Worm (Caenorhabditis elegans): ENCODE data around the gene F16G10.5.

Gene F16G10.5

DNA sequence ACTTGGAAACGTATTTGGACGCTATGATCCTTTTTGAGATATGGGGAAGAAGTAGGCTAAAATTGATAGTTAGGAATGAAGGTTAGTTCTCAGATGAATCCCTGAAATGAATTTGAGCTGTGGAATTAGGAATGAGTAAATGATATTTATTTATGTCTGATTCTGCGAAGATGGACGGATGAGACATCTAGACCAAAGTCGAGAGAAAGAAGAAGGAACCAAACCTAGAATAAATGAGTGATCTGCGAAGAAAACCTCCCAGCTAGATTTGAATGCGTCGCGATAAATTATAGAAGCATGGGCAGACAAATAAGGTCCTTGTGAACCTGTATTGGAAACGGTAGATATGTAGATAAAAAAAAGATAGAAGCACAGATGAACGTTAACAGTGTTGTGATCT is 7.2 kb upstream of the F16G10.5 start, which contains the start of gene F43C11.16:
Gene F43C11.16 (minus strand): TSS at position 101 of the 400 bp plus-strand sequence.
- no peak for TF ChIP-seq ZK546.5 (tag; optimal IDR thresholded peaks at IDR 0.05)
- TF ChIP-seq sma-3 (GFP tag; optimal IDR thresholded peaks at IDR 0.05), result no peak
- TF ChIP-seq lin-13 (GFP tag; optimal IDR thresholded peaks at IDR 0.05), result no peak
- TF ChIP-seq ceh-16 (tag; optimal IDR thresholded peaks at IDR 0.05), result no peak
- no peak for TF ChIP-seq ztf-4 (tag; optimal IDR thresholded peaks at IDR 0.05)
- TF ChIP-seq aly-2 (tag; optimal IDR thresholded peaks at IDR 0.05), result no peak
- TF ChIP-seq nhr-6 (tag; optimal IDR thresholded peaks at IDR 0.05), result no peak
- TF ChIP-seq blmp-1 (tag; optimal IDR thresholded peaks at IDR 0.05; ENCODE audit: insufficient read depth), result no peak

DNA sequence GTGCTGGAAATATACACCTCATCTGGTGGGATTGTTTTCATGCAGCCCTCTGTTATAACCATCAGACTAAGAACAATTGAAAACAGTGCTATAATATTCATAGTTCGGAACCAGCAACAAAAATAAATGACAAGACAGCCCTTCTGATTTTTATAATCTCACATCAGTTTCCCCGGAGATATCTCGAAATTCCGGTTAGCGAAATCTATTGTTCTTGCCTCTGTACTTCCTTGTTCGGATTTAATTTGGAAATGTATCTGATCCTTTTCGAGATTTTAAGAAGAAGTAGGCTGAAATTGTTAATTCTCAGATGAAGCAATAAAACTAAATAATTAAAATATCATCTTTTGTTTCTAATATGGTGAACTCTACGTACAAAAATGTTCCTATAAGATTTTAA is 3.4 kb upstream of the F16G10.5 start, which contains the start of gene F43C11.11:
Gene F43C11.11 (minus strand): TSS at position 101 of the 400 bp plus-strand sequence.
- TF ChIP-seq nhr-129 (tag; optimal IDR thresholded peaks at IDR 0.05) (no peak), elt-1 (tag; optimal IDR thresholded peaks at IDR 0.05) (no peak), gmeb-1 (tag; optimal IDR thresholded peaks at IDR 0.05) (no peak), elt-3 (tag; optimal IDR thresholded peaks at IDR 0.05) (no peak), nhr-237 (tag; optimal IDR thresholded peaks at IDR 0.05) (no peak), blmp-1 (tag; optimal IDR thresholded peaks at IDR 0.05; ENCODE audit: insufficient read depth) (no peak), zag-1 (tag; optimal IDR thresholded peaks at IDR 0.05) (no peak), nhr-12 (tag; optimal IDR thresholded peaks at IDR 0.05) (no peak)

DNA sequence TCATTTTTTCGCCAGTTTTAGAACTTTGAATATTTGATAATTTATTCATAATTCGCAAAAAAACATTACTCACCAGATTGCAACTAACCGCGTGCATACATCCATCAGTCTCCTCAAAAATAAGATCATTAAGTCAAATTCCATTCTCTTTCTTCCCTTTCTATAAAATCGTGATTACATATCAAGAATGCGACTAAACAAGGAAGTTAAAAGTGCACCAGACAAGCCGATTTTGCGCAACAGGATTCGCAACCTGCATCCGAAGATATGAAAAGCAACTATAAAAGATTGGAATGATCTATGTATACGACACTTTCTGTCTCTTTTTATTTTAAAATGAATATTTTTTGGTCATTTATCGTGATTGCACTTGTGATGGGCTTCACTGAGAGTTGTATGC is 1.8 kb downstream of the F16G10.5 start, which contains the start of gene hpo-25:
Gene hpo-25 (plus strand): TSS at position 301 of the 400 bp plus-strand sequence.
- TF ChIP-seq egl-27 (tag; optimal IDR thresholded peaks at IDR 0.05) (no peak), nhr-21 (tag; optimal IDR thresholded peaks at IDR 0.05) (no peak), dmd-4 (tag; optimal IDR thresholded peaks at IDR 0.05) (no peak), elt-3 (tag; optimal IDR thresholded peaks at IDR 0.05) (no peak), nhr-23 (tag; optimal IDR thresholded peaks at IDR 0.05) (no peak)

DNA sequence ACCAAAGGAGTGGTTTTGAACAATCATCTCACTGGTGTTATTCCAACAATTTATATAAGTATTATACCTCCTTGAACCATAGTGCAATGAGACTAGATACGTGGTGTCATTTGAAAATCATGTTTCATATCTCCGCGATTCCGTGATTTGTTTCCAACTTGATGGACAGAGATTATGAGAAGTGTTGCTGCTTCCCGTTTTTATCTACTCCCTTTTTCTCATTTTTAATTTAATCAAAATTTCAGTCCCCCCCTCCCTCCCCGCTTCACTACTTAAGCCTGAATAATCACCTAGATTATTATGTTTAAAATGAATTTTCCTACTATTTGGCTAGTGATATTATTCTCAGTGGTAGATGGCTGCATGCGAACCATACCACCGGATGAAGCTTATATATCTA is 5.0 kb downstream of the F16G10.5 start, which contains the start of gene F16G10.3:
Gene F16G10.3 (plus strand): TSS at position 301 of the 400 bp plus-strand sequence.
- TF ChIP-seq ZK546.5 (tag; optimal IDR thresholded peaks at IDR 0.05) (no peak), aly-2 (tag; optimal IDR thresholded peaks at IDR 0.05) (no peak), mdl-1 (tag; optimal IDR thresholded peaks at IDR 0.05) (no peak), nhr-23 (tag; optimal IDR thresholded peaks at IDR 0.05) (no peak), nhr-129 (tag; optimal IDR thresholded peaks at IDR 0.05) (no peak), peb-1 (tag; optimal IDR thresholded peaks at IDR 0.05) (no peak), lin-13 (GFP tag; optimal IDR thresholded peaks at IDR 0.05) (no peak), nhr-25 (tag; optimal IDR thresholded peaks at IDR 0.05) (no peak), lin-11 (tag; optimal IDR thresholded peaks at IDR 0.05) (no peak), ceh-82 (tag; optimal IDR thresholded peaks at IDR 0.05) (no peak), Y55F3AM.14 (GFP tag; optimal IDR thresholded peaks at IDR 0.05) (no peak), skn-1 (tag; optimal IDR thresholded peaks at IDR 0.05) (no peak), dmd-4 (tag; optimal IDR thresholded peaks at IDR 0.05) (no peak)

DNA sequence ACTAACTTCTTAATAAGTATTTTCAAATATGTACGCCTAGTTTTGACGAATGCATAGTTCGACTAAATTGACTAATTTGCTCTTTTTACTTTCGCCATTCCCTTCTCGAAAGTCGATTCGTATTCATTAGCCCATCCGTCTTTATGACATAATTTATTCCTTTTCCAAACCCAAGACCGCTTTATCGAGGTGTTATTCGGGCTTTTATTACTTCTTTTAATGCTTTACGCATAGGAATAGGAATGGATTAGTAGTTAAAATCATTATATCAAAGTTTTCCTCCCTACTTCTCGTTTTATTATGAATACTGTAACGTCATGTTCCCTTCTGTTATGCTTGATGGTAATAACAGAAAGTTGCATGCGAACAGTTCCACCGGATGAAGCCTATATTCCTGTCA is 7.9 kb downstream of the F16G10.5 start, which contains the start of gene F16G10.2:
Gene F16G10.2 (plus strand): TSS at position 301 of the 400 bp plus-strand sequence.
- TF ChIP-seq sma-9 (GFP tag; optimal IDR thresholded peaks at IDR 0.05) (no peak), sma-9 (tag; optimal IDR thresholded peaks at IDR 0.05) (no peak), ceh-16 (tag; optimal IDR thresholded peaks at IDR 0.05) (no peak), unc-39 (tag; optimal IDR thresholded peaks at IDR 0.05) (no peak), ceh-82 (tag; optimal IDR thresholded peaks at IDR 0.05) (no peak), mbf-1 (tag; optimal IDR thresholded peaks at IDR 0.05) (no peak), ztf-4 (tag; optimal IDR thresholded peaks at IDR 0.05) (no peak), aly-2 (tag; optimal IDR thresholded peaks at IDR 0.05) (no peak), lin-39 (tag; optimal IDR thresholded peaks at IDR 0.05) (no peak), elt-1 (tag; optimal IDR thresholded peaks at IDR 0.05) (no peak), unc-62 (GFP tag; optimal IDR thresholded peaks at IDR 0.05) (no peak), lin-13 (GFP tag; optimal IDR thresholded peaks at IDR 0.05) (no peak), crh-2 (tag; optimal IDR thresholded peaks at IDR 0.05) (no peak), mab-5 (tag; optimal IDR thresholded peaks at IDR 0.05) (no peak)

All from whole organism, L2 larva.